Fruit fly (Drosophila melanogaster) whole organism, wandering third instar larva: ENCODE measurements around the gene CG31661.

Source experiments
- Abd-B ChIP-seq: fragments of >200 bp; optimal IDR thresholded peaks from 2 replicates; lab custom pipeline; 2017; ENCODE audit warnings: missing biosample characterization, missing genetic modification characterization
- CG32264 ChIP-seq: fragments of 200-800 bp; sonication (Bioruptor generic); optimal IDR thresholded peaks from 2 replicates; lab custom pipeline; 2016; ENCODE audit warnings: missing biosample characterization, missing genetic modification characterization
- CG9705 ChIP-seq: fragments of 200-800 bp; sonication (Bioruptor generic); optimal IDR thresholded peaks from 2 replicates; lab custom pipeline; 2018; ENCODE audit warnings: missing biosample characterization, mild to moderate bottlenecking, missing genetic modification characterization
- CrebA ChIP-seq: fragments of 200-800 bp; sonication (Bioruptor generic); optimal IDR thresholded peaks from 2 replicates; lab custom pipeline; 2016; ENCODE audit warnings: missing biosample characterization, mild to moderate bottlenecking, missing genetic modification characterization, borderline replicate concordance
- Dfd ChIP-seq: fragments of >200 bp; optimal IDR thresholded peaks from 2 replicates; lab custom pipeline; 2017; ENCODE audit warnings: missing biosample characterization, missing genetic modification characterization
- Dif ChIP-seq: fragments of 200-275, 200-300 bp; sonication (Bioruptor generic); optimal IDR thresholded peaks from 2 replicates; lab custom pipeline; 2018; ENCODE audit warnings: missing biosample characterization, missing genetic modification characterization; ENCODE audit not compliant: partially characterized antibody
- GATAd ChIP-seq: sonication (Bioruptor generic); optimal IDR thresholded peaks from 2 replicates; lab custom pipeline; 2016; ENCODE audit warnings: missing biosample characterization, missing genetic modification characterization
- HLH106 ChIP-seq: fragments of 200-800 bp; optimal IDR thresholded peaks from 3 replicates; lab custom pipeline; 2019; ENCODE audit warnings: missing biosample characterization, mild to moderate bottlenecking, missing genetic modification characterization, moderate library complexity
- Hnf4 ChIP-seq: fragments of 200-800 bp; sonication (Bioruptor generic); optimal IDR thresholded peaks from 2 replicates; lab custom pipeline; 2016; ENCODE audit warnings: missing biosample characterization, mild to moderate bottlenecking, missing genetic modification characterization
- Hr78 ChIP-seq: fragments of >200 bp; optimal IDR thresholded peaks from 2 replicates; lab custom pipeline; 2017; ENCODE audit warnings: missing biosample characterization, missing genetic modification characterization
- Hr83 ChIP-seq: fragments of 200-300 bp; sonication (Bioruptor generic); optimal IDR thresholded peaks from 2 replicates; lab custom pipeline; 2016; ENCODE audit warnings: missing biosample characterization, mild to moderate bottlenecking, missing genetic modification characterization, moderate library complexity; ENCODE audit not compliant: poor library complexity, severe bottlenecking
- Jra ChIP-seq: sonication (Bioruptor generic); optimal IDR thresholded peaks from 2 replicates; lab custom pipeline; 2016; ENCODE audit warnings: missing biosample characterization, missing genetic modification characterization
- Mio ChIP-seq: sonication (Bioruptor generic); optimal IDR thresholded peaks from 2 replicates; lab custom pipeline; 2016; ENCODE audit warnings: missing biosample characterization, missing genetic modification characterization
- Myc ChIP-seq: fragments of >200 bp; optimal IDR thresholded peaks from 2 replicates; lab custom pipeline; 2017
- N ChIP-seq: fragments of >200 bp; optimal IDR thresholded peaks from 2 replicates; lab custom pipeline; 2018; ENCODE audit warnings: missing biosample characterization, missing external identifiers, missing genetic modification characterization
- OdsH ChIP-seq: fragments of 200-800 bp; sonication (Bioruptor generic); optimal IDR thresholded peaks from 2 replicates; lab custom pipeline; 2016; ENCODE audit warnings: missing biosample characterization, mild to moderate bottlenecking, missing genetic modification characterization
- Rel ChIP-seq, 2 experiments: fragments of 200-800 bp; sonication (Bioruptor generic) in 1 of 2; optimal IDR thresholded peaks; 2 replicates in 1 of 2; 3 replicates in 1 of 2; lab custom pipeline; 2016 to 2019; ENCODE audit warnings: mild to moderate bottlenecking in 2 of 2, missing biosample characterization in 2 of 2, missing genetic modification characterization in 2 of 2, moderate library complexity in 1 of 2
- Sp1 ChIP-seq: fragments of 200-800 bp; sonication (Bioruptor generic); optimal IDR thresholded peaks from 3 replicates; lab custom pipeline; 2019; ENCODE audit warnings: missing biosample characterization, mild to moderate bottlenecking, missing genetic modification characterization, moderate library complexity
- Vsx2 ChIP-seq: fragments of 200-300, 225-300 bp; sonication (Bioruptor generic); optimal IDR thresholded peaks from 2 replicates; lab custom pipeline; 2018; ENCODE audit warnings: missing biosample characterization, missing genetic modification characterization; ENCODE audit not compliant: partially characterized antibody
- br ChIP-seq: fragments of 200-800 bp; sonication (Bioruptor generic); optimal IDR thresholded peaks from 2 replicates; lab custom pipeline; 2016; ENCODE audit warnings: missing biosample characterization, missing genetic modification characterization
- brk ChIP-seq: fragments of 200-800 bp; sonication (Bioruptor generic); optimal IDR thresholded peaks from 2 replicates; lab custom pipeline; 2016; ENCODE audit warnings: missing biosample characterization, mild to moderate bottlenecking, missing genetic modification characterization
- dl ChIP-seq, 2 experiments: fragments of 175-275, 200-275 bp in 1 of 2; fragments of 200-275 bp in 1 of 2; sonication (Bioruptor generic); optimal IDR thresholded peaks; lab custom pipeline; 2018; ENCODE audit warnings: mild to moderate bottlenecking in 2 of 2, missing biosample characterization in 2 of 2, missing genetic modification characterization in 2 of 2, moderate library complexity in 2 of 2; ENCODE audit not compliant: partially characterized antibody in 2 of 2, insufficient read depth in 1 of 2
- dmrt93B ChIP-seq: fragments of 200-800 bp; sonication (Bioruptor generic); optimal IDR thresholded peaks from 2 replicates; lab custom pipeline; 2018; ENCODE audit warnings: missing biosample characterization, mild to moderate bottlenecking, missing genetic modification characterization
- dsf ChIP-seq: sonication (Bioruptor generic); optimal IDR thresholded peaks from 2 replicates; lab custom pipeline; 2016; ENCODE audit warnings: missing biosample characterization, missing genetic modification characterization, borderline replicate concordance
- ey ChIP-seq: fragments of 200-800 bp; sonication (Bioruptor generic); optimal IDR thresholded peaks from 2 replicates; lab custom pipeline; 2016; ENCODE audit warnings: missing biosample characterization, missing genetic modification characterization
- foxo ChIP-seq, 2 experiments: fragments of 200-800 bp; sonication (Bioruptor generic); optimal IDR thresholded peaks; 2 replicates in 1 of 2; 3 replicates in 1 of 2; lab custom pipeline; 2016 to 2017; ENCODE audit warnings: missing biosample characterization in 2 of 2, missing genetic modification characterization in 2 of 2
- fru ChIP-seq: fragments of 200-800 bp; sonication (Bioruptor generic); optimal IDR thresholded peaks from 3 replicates; lab custom pipeline; 2016; ENCODE audit warnings: missing biosample characterization, mild to moderate bottlenecking, missing genetic modification characterization
- h ChIP-seq: fragments of 200-800 bp; sonication (Bioruptor generic); optimal IDR thresholded peaks from 3 replicates; lab custom pipeline; 2016; ENCODE audit warnings: missing biosample characterization, mild to moderate bottlenecking, missing genetic modification characterization
- jim ChIP-seq: fragments of 175-275, 200-325 bp; sonication (Bioruptor generic); optimal IDR thresholded peaks from 2 replicates; lab custom pipeline; 2016; ENCODE audit warnings: missing biosample characterization, mild to moderate bottlenecking, missing genetic modification characterization
- lola ChIP-seq: fragments of >200 bp; optimal IDR thresholded peaks from 2 replicates; lab custom pipeline; 2017; ENCODE audit warnings: missing biosample characterization, missing genetic modification characterization
- pan ChIP-seq: fragments of >200 bp; optimal IDR thresholded peaks from 2 replicates; lab custom pipeline; 2017
- psq ChIP-seq: fragments of 200-800 bp; sonication (Bioruptor generic); optimal IDR thresholded peaks from 3 replicates; lab custom pipeline; 2017; ENCODE audit warnings: missing biosample characterization, mild to moderate bottlenecking, missing genetic modification characterization, moderate library complexity
- rgr ChIP-seq: fragments of 200-800 bp; sonication (Bioruptor generic); optimal IDR thresholded peaks from 3 replicates; lab custom pipeline; 2016; ENCODE audit warnings: missing biosample characterization, mild to moderate bottlenecking, missing genetic modification characterization
- sage ChIP-seq: fragments of 200-800 bp; sonication (Bioruptor generic); optimal IDR thresholded peaks from 2 replicates; lab custom pipeline; 2016; ENCODE audit warnings: missing biosample characterization, mild to moderate bottlenecking, missing genetic modification characterization
- sv ChIP-seq: fragments of 200-800 bp; sonication (Bioruptor generic); optimal IDR thresholded peaks from 3 replicates; lab custom pipeline; 2016; ENCODE audit warnings: missing biosample characterization, missing genetic modification characterization
- tai ChIP-seq: sonication (Bioruptor generic); optimal IDR thresholded peaks from 2 replicates; lab custom pipeline; 2016; ENCODE audit warnings: missing biosample characterization, missing genetic modification characterization
- usp ChIP-seq: fragments of >200 bp; optimal IDR thresholded peaks from 2 replicates; lab custom pipeline; 2017; ENCODE audit warnings: missing biosample characterization, missing genetic modification characterization
- woc ChIP-seq: sonication (Bioruptor generic); optimal IDR thresholded peaks from 2 replicates; lab custom pipeline; 2016; ENCODE audit warnings: missing biosample characterization, mild to moderate bottlenecking, missing genetic modification characterization

The CG31661 gene

DNA sequence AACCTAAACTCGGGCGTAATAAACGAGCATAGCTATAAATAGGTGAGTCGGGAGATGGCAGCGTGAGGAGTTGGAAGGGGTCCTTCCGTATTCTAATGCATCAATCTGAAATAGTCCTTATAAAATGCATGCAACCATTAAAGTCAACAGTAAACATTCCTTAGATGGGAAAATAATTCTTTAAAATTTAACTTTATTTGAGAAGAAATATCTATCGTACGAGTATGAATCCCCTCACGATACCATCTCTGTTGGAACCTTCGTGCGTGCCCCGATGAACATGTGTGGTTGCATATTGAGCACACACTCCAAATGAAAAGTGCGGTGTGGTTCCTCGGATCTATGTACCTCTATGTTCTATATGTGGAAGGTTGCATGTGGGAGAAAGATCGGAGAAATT, 34.9 kb upstream of the CG31661 start:
- TF ChIP-seq Hr78 (GFP tag; lab: Kevin White, UChicago) (no peak), Dfd (GFP tag; lab: Kevin White, UChicago) (no peak), sv (GFP tag; lab: Kevin White, UChicago) (peak; percentile 40), psq (GFP tag; lab: Kevin White, UChicago) (no peak), N (GFP tag; lab: Kevin White, UChicago) (no peak), HLH106 (tag; lab: Kevin White, UChicago) (no peak), foxo (GFP tag; optimal IDR thresholded peaks at IDR 0.05; lab: Kevin White, UChicago) (no peak), Jra (GFP tag; lab: Kevin White, UChicago) (no peak)

DNA sequence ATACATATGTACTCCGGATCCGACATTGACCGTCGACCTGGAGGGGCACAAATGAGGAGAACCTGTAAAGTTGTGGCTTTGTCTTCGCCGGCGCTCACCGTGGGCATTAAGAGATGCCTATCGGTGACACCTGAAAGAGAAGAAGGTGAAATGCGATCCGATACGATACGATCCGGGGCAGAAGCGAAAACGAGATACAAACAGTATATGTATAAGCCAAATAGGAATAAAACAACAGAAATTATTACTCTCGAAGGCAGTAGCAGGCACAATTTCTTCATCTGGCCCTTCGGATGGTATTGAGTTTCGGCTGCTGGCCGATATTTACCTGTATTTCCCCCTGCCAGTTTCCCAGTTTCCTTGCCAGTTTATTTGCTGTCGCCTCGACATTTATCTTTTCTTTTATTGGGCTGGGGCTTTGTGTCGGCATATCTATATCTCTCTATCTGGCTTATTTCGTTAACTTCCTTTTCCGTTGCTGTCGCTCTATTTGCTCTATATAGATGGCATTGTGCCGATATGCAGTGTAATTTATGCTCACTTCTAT, 33.6 kb upstream of the CG31661 start:
- TF ChIP-seq dl (GFP tag; optimal IDR thresholded peaks at IDR 0.05; lab: Kevin White, UChicago; ENCODE audit: insufficient read depth in 1 of 2, partially characterized antibody in 2 of 2) (no peak), tai (GFP tag; lab: Kevin White, UChicago) (no peak), dmrt93B (GFP tag; lab: Kevin White, UChicago) (no peak), woc (GFP tag; lab: Kevin White, UChicago) (no peak), sv (GFP tag; lab: Kevin White, UChicago) (no peak), Myc (no peak), Hr78 (GFP tag; lab: Kevin White, UChicago) (no peak), rgr (GFP tag; lab: Kevin White, UChicago) (no peak), jim (GFP tag; lab: Kevin White, UChicago) (no peak), usp (GFP tag; lab: Kevin White, UChicago) (no peak), foxo (GFP tag; optimal IDR thresholded peaks at IDR 0.05; lab: Kevin White, UChicago) (no peak), N (GFP tag; lab: Kevin White, UChicago) (no peak), CG32264 (GFP tag; lab: Kevin White, UChicago) (no peak), lola (GFP tag; lab: Kevin White, UChicago) (no peak), dsf (GFP tag; lab: Kevin White, UChicago) (no peak)

DNA sequence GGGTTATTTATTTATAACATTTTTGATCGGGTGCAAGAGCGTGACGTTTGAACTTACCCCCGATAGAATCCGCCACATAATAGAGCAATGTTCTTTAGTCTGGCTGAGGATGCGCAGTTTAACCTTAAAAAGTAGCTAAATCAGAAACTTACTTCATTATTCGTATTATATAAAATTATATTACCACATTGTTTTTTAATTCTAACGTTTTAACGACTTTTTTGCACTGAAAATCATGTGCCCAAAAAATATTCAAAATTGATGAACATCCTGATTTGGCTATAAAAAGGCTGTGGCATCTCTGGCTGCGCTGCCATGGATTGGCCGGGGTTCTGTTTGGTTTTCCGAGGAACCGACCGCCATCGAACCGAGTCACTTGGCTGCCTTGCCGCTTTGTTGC, 27.0 kb upstream of the CG31661 start:
- TF ChIP-seq Mio (GFP tag; lab: Kevin White, UChicago) (no peak), dsf (GFP tag; lab: Kevin White, UChicago) (no peak), Myc (peak; percentile 3)

DNA sequence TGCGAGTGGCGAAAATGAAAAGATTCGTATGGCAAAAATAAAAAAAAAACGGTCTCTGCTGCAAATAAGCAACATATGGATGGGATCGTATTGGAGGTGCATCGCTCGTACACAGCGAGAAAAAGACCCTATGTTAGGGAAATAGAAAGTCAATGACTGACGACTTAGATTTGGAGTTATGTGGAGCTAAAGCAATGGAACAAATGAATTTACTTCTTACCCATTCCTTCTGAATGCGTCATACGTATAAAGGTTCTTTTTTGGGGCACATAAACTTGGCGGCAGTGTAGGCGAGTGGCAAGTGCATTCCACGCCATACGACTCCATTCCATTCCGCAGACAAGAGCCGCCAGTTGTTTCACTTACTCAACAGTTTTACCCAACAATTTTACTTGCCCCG, 26.3 kb upstream of the CG31661 start:
- peak; percentile 16 for TF ChIP-seq woc (GFP tag; lab: Kevin White, UChicago)
- TF ChIP-seq CrebA (GFP tag; lab: Kevin White, UChicago): no peak
- peak; percentile 49 for TF ChIP-seq Sp1 (GFP tag; lab: Kevin White, UChicago)
- no peak for TF ChIP-seq dl (GFP tag; optimal IDR thresholded peaks at IDR 0.05; lab: Kevin White, UChicago; ENCODE audit: insufficient read depth in 1 of 2, partially characterized antibody in 2 of 2)
- TF ChIP-seq Jra (GFP tag; lab: Kevin White, UChicago): no peak
- TF ChIP-seq HLH106 (tag; lab: Kevin White, UChicago): peak; percentile 55
- no peak for TF ChIP-seq Rel (GFP tag; optimal IDR thresholded peaks at IDR 0.05; lab: Kevin White, UChicago)
- no peak for TF ChIP-seq Rel (tag; optimal IDR thresholded peaks at IDR 0.05; lab: Kevin White, UChicago)
- peak; percentile 29 for TF ChIP-seq psq (GFP tag; lab: Kevin White, UChicago)
- peak; percentile 71 for TF ChIP-seq fru
- TF ChIP-seq dsf (GFP tag; lab: Kevin White, UChicago): no peak
- peak; percentile 46 for TF ChIP-seq dmrt93B (GFP tag; lab: Kevin White, UChicago)
- peak; percentile 52 for TF ChIP-seq Hnf4 (GFP tag; lab: Kevin White, UChicago)
- TF ChIP-seq Mio (GFP tag; lab: Kevin White, UChicago): no peak
- peak; percentile 71 for TF ChIP-seq ey
- TF ChIP-seq Hr83 (GFP tag; lab: Kevin White, UChicago): no peak
- peak; percentile 58 for TF ChIP-seq rgr (GFP tag; lab: Kevin White, UChicago)
- no peak for TF ChIP-seq Hr78 (GFP tag; lab: Kevin White, UChicago)
- no peak for TF ChIP-seq Myc
- no peak for TF ChIP-seq usp (GFP tag; lab: Kevin White, UChicago)
- TF ChIP-seq N (GFP tag; lab: Kevin White, UChicago): no peak
- TF ChIP-seq Vsx2 (GFP tag; lab: Kevin White, UChicago): no peak
- peak; percentile 25 for TF ChIP-seq sage (GFP tag; lab: Kevin White, UChicago)
- no peak for TF ChIP-seq brk (GFP tag; lab: Kevin White, UChicago)
- TF ChIP-seq br (GFP tag; lab: Kevin White, UChicago): peak; percentile 66
- no peak for TF ChIP-seq Abd-B (GFP tag; lab: Kevin White, UChicago)
- peak in 1 of 2 experiments; percentile 72 for TF ChIP-seq foxo (GFP tag; optimal IDR thresholded peaks at IDR 0.05; lab: Kevin White, UChicago)
- TF ChIP-seq Dif: no peak
- TF ChIP-seq tai (GFP tag; lab: Kevin White, UChicago): no peak
- peak; percentile 71 for TF ChIP-seq h
- TF ChIP-seq GATAd: no peak
- no peak for TF ChIP-seq sv (GFP tag; lab: Kevin White, UChicago)
- TF ChIP-seq pan (lab: Kevin White, UChicago): no peak
- TF ChIP-seq jim (GFP tag; lab: Kevin White, UChicago): no peak
- no peak for TF ChIP-seq Dfd (GFP tag; lab: Kevin White, UChicago)
- no peak for TF ChIP-seq lola (GFP tag; lab: Kevin White, UChicago)
- peak; percentile 58 for TF ChIP-seq OdsH (GFP tag; lab: Kevin White, UChicago)
- no peak for TF ChIP-seq CG9705 (GFP tag; lab: Kevin White, UChicago)
- peak; percentile 17 for TF ChIP-seq CG32264 (GFP tag; lab: Kevin White, UChicago)
- TF ChIP-seq, all 38 proteins: peak for 15
